Worm (Caenorhabditis elegans): ENCODE measurements around the gene F45H10.5.

Gene F45H10.5

DNA sequence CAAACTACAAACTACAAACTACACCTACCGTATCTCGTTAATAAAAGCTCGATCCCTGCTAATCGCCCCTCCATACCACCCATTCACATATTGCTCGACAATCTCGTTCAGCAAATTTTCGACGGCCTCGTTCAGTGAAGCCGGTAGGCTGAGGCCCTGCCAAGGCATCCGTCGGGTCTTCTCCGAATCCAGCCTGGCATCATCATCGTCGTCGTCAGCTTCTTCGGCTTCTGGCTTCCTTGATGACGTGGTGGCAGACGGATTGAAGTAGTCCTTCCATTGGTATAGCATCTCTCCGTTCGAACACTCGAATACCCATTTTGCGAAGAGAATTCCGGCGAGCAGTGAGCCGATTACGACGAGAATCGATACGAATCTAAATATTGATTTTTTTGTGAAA is 29.0 kb downstream of the F45H10.5 start:
- TF ChIP-seq blmp-1 (tag; optimal IDR thresholded peaks at IDR 0.05) (no peak), ham-2 (GFP tag; optimal IDR thresholded peaks at IDR 0.05) (no peak), elt-3 (tag; optimal IDR thresholded peaks at IDR 0.05) (no peak), nhr-76 (tag; optimal IDR thresholded peaks at IDR 0.05) (no peak), lin-32 (GFP tag; optimal IDR thresholded peaks at IDR 0.05) (no peak), bed-3 (GFP tag; optimal IDR thresholded peaks at IDR 0.05) (no peak), unc-62 (GFP tag; optimal IDR thresholded peaks at IDR 0.05) (no peak)

DNA sequence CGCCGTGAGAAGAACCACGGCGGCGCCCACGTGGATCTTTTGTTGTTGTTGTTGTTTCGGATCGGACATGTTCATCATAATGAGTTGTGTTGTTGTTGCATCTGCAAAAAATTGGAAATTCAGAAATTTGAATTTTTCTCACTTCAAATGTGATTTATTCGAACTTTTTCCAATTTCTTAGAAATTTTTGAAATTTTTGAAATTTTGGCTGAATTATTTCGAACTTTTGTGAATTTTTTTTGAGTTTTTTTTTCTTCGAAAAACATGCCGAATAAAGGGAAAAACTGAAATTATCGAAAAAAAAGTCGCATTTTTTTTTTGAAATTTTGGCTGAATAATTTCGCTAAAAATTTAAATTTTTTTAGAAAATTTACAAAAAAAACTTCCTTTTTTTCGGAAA is 29.4 kb downstream of the F45H10.5 start, which contains the start of gene snx-14:
TSS of gene snx-14 (minus strand) at position 101 of the 400 bp plus-strand sequence.
- no peak for TF ChIP-seq mab-5 (tag; optimal IDR thresholded peaks at IDR 0.05)
- TF ChIP-seq flh-1 (GFP tag; optimal IDR thresholded peaks at IDR 0.05): no peak
- TF ChIP-seq sptf-1 (tag; optimal IDR thresholded peaks at IDR 0.05): no peak

DNA sequence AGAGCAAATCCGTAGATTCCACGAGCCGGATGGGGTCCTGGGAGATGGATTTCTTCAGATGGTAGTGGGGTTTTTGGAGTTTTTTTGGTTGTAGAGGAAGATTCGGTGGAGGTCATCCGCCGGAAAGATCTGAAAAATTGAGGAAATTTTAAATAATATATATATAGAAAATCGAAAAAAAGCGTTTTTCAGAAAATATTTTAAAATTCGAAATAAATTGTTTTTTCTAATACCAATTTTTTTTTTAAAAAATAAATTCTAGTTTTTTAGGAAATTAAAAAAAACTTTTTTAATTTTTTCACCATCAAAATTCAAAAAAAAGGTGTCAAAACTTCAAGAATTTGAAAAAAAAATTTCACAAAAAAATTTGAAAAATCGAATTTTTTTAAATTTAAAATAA is 39.3 kb downstream of the F45H10.5 start, which contains the start of the genes noa-1 and Y48E1B.17:
TSS of gene noa-1 (minus strand) at position 101 of the 400 bp plus-strand sequence.
TSS of gene Y48E1B.17 (minus strand) at position 129 of the 400 bp plus-strand sequence.
- TF ChIP-seq bed-3 (GFP tag; optimal IDR thresholded peaks at IDR 0.05) (no peak), nhr-76 (tag; optimal IDR thresholded peaks at IDR 0.05) (no peak), ztf-11 (tag; optimal IDR thresholded peaks at IDR 0.05) (no peak), tbx-8 (GFP tag; optimal IDR thresholded peaks at IDR 0.05) (no peak), elt-3 (tag; optimal IDR thresholded peaks at IDR 0.05) (no peak), nhr-28 (tag; optimal IDR thresholded peaks at IDR 0.05) (no peak), ceh-83 (GFP tag; optimal IDR thresholded peaks at IDR 0.05) (no peak), flh-1 (GFP tag; optimal IDR thresholded peaks at IDR 0.05) (no peak), elt-1 (tag; optimal IDR thresholded peaks at IDR 0.05; ENCODE audit: borderline replicate concordance, insufficient read depth) (no peak), unc-39 (tag; optimal IDR thresholded peaks at IDR 0.05) (no peak), mep-1 (tag; optimal IDR thresholded peaks at IDR 0.05) (no peak), cnd-1 (tag; optimal IDR thresholded peaks at IDR 0.05) (no peak)

DNA sequence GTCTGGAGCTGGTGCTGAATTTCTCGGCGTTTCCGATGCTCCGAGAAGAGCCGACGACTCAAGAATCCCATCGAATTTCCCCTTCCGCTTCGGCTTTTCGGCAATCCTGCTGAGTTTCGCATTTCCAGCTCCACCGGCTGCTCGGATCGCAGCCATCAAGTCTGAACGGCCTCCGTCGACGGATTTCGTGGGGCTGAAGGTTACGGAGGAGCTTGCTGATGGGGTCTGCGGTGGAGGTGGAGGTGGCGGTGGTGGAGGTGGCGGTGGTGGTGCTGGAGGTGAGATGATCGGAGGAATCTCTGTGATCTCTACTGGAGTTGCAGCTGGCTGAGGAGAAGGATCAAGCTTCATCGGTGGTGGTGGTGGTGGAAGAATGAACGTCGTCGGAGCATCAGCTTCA is 41.3 kb downstream of the F45H10.5 start:
- TF ChIP-seq ztf-11 (tag; optimal IDR thresholded peaks at IDR 0.05) (no peak), elt-3 (tag; optimal IDR thresholded peaks at IDR 0.05) (no peak), ces-1 (GFP tag; optimal IDR thresholded peaks at IDR 0.05) (no peak), lin-32 (GFP tag; optimal IDR thresholded peaks at IDR 0.05) (no peak), nhr-237 (tag; optimal IDR thresholded peaks at IDR 0.05) (no peak), zip-8 (tag; optimal IDR thresholded peaks at IDR 0.05) (no peak), mls-2 (tag; optimal IDR thresholded peaks at IDR 0.05) (no peak), pha-4 (tag; optimal IDR thresholded peaks at IDR 0.05) (no peak), tbx-8 (GFP tag; optimal IDR thresholded peaks at IDR 0.05) (no peak), sptf-1 (tag; optimal IDR thresholded peaks at IDR 0.05) (no peak), hlh-1 (tag; optimal IDR thresholded peaks at IDR 0.05) (no peak), ceh-39 (tag; optimal IDR thresholded peaks at IDR 0.05) (no peak), snpc-4 (tag; optimal IDR thresholded peaks at IDR 0.05) (no peak), flh-1 (GFP tag; optimal IDR thresholded peaks at IDR 0.05) (no peak), lin-13 (tag; optimal IDR thresholded peaks at IDR 0.05) (no peak), mab-5 (tag; optimal IDR thresholded peaks at IDR 0.05) (no peak), nhr-28 (tag; optimal IDR thresholded peaks at IDR 0.05) (no peak)

DNA sequence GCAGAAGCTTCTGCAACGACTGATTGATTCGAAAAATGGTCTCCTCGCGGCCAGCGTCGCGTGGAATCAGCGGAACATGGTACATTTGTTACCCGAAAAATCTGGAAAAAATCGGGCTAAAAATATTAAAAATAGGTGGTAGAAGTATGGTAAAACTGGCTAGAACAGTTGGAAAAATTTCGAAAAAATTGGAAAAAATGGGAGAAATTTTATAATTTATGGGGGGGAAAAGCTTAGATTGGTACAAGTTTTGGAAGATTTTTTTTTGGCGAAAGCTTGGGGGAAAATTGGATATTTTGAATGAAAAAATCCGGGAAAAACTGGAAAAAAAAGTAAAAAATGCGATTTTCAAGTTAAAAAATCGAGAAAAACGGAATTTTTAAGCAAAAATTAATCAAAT is 45.9 kb downstream of the F45H10.5 start, which contains the start of gene ddl-2:
TSS of gene ddl-2 (minus strand) at position 101 of the 400 bp plus-strand sequence.
- no peak for TF ChIP-seq sptf-1 (tag; optimal IDR thresholded peaks at IDR 0.05)
- TF ChIP-seq unc-39 (tag; optimal IDR thresholded peaks at IDR 0.05): no peak
- no peak for TF ChIP-seq ceh-83 (GFP tag; optimal IDR thresholded peaks at IDR 0.05)
- TF ChIP-seq pha-4 (tag; optimal IDR thresholded peaks at IDR 0.05): no peak
- TF ChIP-seq mep-1 (tag; optimal IDR thresholded peaks at IDR 0.05): no peak
- TF ChIP-seq ztf-11 (tag; optimal IDR thresholded peaks at IDR 0.05): no peak
- TF ChIP-seq lsy-2 (tag; optimal IDR thresholded peaks at IDR 0.05): no peak
- TF ChIP-seq cnd-1 (tag; optimal IDR thresholded peaks at IDR 0.05): no peak
- TF ChIP-seq nhr-2 (tag; optimal IDR thresholded peaks at IDR 0.05): no peak
- TF ChIP-seq zip-8 (tag; optimal IDR thresholded peaks at IDR 0.05): no peak
- TF ChIP-seq lin-32 (GFP tag; optimal IDR thresholded peaks at IDR 0.05): no peak
- TF ChIP-seq elt-3 (tag; optimal IDR thresholded peaks at IDR 0.05): no peak
- TF ChIP-seq ceh-43 (GFP tag; optimal IDR thresholded peaks at IDR 0.05): no peak
- TF ChIP-seq mls-2 (tag; optimal IDR thresholded peaks at IDR 0.05): no peak
- no peak for TF ChIP-seq snpc-4 (tag; optimal IDR thresholded peaks at IDR 0.05)
- TF ChIP-seq sem-2 (GFP tag; optimal IDR thresholded peaks at IDR 0.05): no peak
- TF ChIP-seq unc-62 (GFP tag; optimal IDR thresholded peaks at IDR 0.05): no peak
- no peak for TF ChIP-seq elt-1 (tag; optimal IDR thresholded peaks at IDR 0.05; ENCODE audit: borderline replicate concordance, insufficient read depth)
- TF ChIP-seq lin-13 (tag; optimal IDR thresholded peaks at IDR 0.05): no peak
